Fruit fly (Drosophila melanogaster) whole organism: Measurements from ENCODE around the gene mRpL40.

ENCODE experiments used
- psq ChIP-seq: fragments of >200 bp; optimal IDR thresholded peaks from 2 replicates; lab custom pipeline; 2017
- usp ChIP-seq: fragments of >200 bp; optimal IDR thresholded peaks from 2 replicates; lab custom pipeline; 2017; ENCODE audit warnings: missing biosample characterization, missing genetic modification characterization, mixed read lengths

dm6 chr3R:11370333-11370732 is 37.4 kb upstream of the mRpL40 start:
- TF ChIP-seq usp (GFP tag; lab: Kevin White, UChicago): no peak
- no peak for TF ChIP-seq psq (lab: Kevin White, UChicago)
